2 fruit fly cellular contexts compared by ENCODE assay signal in genomic region chr3R:29214262-29214661, dm6.
TF ChIP-seq lines count a peak whose summit lies in the region.

No protein-coding gene starts in this region.

TF ChIP-seq in whole organism, embryonic, 481 proteins besides CTCF, POLR2A, EP300 and RAD21 (continued from another document and continues in another):
- TF ChIP-seq CG1832 (GFP tag; optimal IDR thresholded peaks at IDR 0.05; lab: Kevin White, UChicago) (no peak), dati (GFP tag; IDR thresholded peaks at IDR 0.05; lab: Robert Waterston, UW) (peak; percentile 98), sob (GFP tag; IDR thresholded peaks at IDR 0.05; lab: Robert Waterston, UW) (peak; percentile 99), crp (GFP tag; optimal IDR thresholded peaks at IDR 0.05; lab: Kevin White, UChicago) (peak; percentile 24 to 76), pfk (GFP tag; optimal IDR thresholded peaks at IDR 0.05; lab: Kevin White, UChicago) (peak; percentile 79), pho (GFP tag; optimal IDR thresholded peaks at IDR 0.05; lab: Kevin White, UChicago) (peak; percentile 99), CG3838 (GFP tag; optimal IDR thresholded peaks at IDR 0.05; lab: Kevin White, UChicago) (peak; percentile 98), Bdp1 (GFP tag; optimal IDR thresholded peaks at IDR 0.05; lab: Kevin White, UChicago) (peak; percentile 95), CG9215 (GFP tag; IDR thresholded peaks at IDR 0.05; lab: Robert Waterston, UW) (peak; percentile 96), CG12769 (tag; optimal IDR thresholded peaks at IDR 0.05; lab: Kevin White, UChicago) (peak; percentile 98), D19B (GFP tag; optimal IDR thresholded peaks at IDR 0.05; lab: Kevin White, UChicago) (peak; percentile 96), repo (GFP tag; optimal IDR thresholded peaks at IDR 0.05; lab: Kevin White, UChicago) (peak; percentile 99), MTF-1 (GFP tag; optimal IDR thresholded peaks at IDR 0.05; lab: Kevin White, UChicago; ENCODE audit: borderline replicate concordance) (peak; percentile 98), ERR (GFP tag; optimal IDR thresholded peaks at IDR 0.05; lab: Kevin White, UChicago) (peak; percentile 98), CG9609 (GFP tag; optimal IDR thresholded peaks at IDR 0.05; lab: Kevin White, UChicago) (peak; percentile 99), Blimp-1 (GFP tag; optimal IDR thresholded peaks at IDR 0.05; lab: Kevin White, UChicago) (peak; percentile 98), pan (optimal IDR thresholded peaks at IDR 0.05; lab: Kevin White, UChicago) (no peak), pan (GFP tag; optimal IDR thresholded peaks at IDR 0.05 in 1 of 2, IDR thresholded peaks at IDR 0.05 in 1 of 2) (peak in 1 of 2 experiments; percentile 99), hth (optimal IDR thresholded peaks at IDR 0.05; lab: Kevin White, UChicago) (no peak), Poxn (GFP tag; IDR thresholded peaks at IDR 0.05; lab: Robert Waterston, UW) (peak; percentile 96), Ssrp (tag; optimal IDR thresholded peaks at IDR 0.05; lab: Kevin White, UChicago) (peak; percentile 98), sug (tag; optimal IDR thresholded peaks at IDR 0.05; lab: Kevin White, UChicago) (peak; percentile 98), GATAe (GFP tag; conservative IDR thresholded peaks at IDR 0.05; lab: Robert Waterston, UW) (peak; percentile 97), CG10274 (GFP tag; optimal IDR thresholded peaks at IDR 0.05; lab: Kevin White, UChicago) (peak; percentile 96), tx (GFP tag; optimal IDR thresholded peaks at IDR 0.05; lab: Kevin White, UChicago) (peak; percentile 98), CG17361 (GFP tag; IDR thresholded peaks at IDR 0.05; lab: Robert Waterston, UW) (peak; percentile 98), odd (GFP tag; optimal IDR thresholded peaks at IDR 0.05; lab: Kevin White, UChicago) (peak; percentile 99), scrt (GFP tag; optimal IDR thresholded peaks at IDR 0.05; lab: Kevin White, UChicago) (peak; percentile 98), CG17912 (GFP tag; optimal IDR thresholded peaks at IDR 0.05; lab: Kevin White, UChicago) (peak; percentile 99), CG13424 (tag; optimal IDR thresholded peaks at IDR 0.05; lab: Kevin White, UChicago) (peak; percentile 99), Awh (GFP tag; IDR thresholded peaks at IDR 0.05; lab: Robert Waterston, UW) (peak; percentile 99), ash1 (GFP tag; optimal IDR thresholded peaks at IDR 0.05; lab: Kevin White, UChicago) (peak; percentile 92), Tbp (GFP tag; optimal IDR thresholded peaks at IDR 0.05; lab: Kevin White, UChicago) (peak; percentile 98), Fer1 (GFP tag; optimal IDR thresholded peaks at IDR 0.05; lab: Kevin White, UChicago) (peak; percentile 99), CG6765 (GFP tag; optimal IDR thresholded peaks at IDR 0.05; lab: Kevin White, UChicago) (peak; percentile 99), CG18011 (GFP tag; optimal IDR thresholded peaks at IDR 0.05; lab: Kevin White, UChicago) (peak; percentile 93), Doc3 (GFP tag; IDR thresholded peaks at IDR 0.05; lab: Robert Waterston, UW; ENCODE audit: partially characterized antibody) (no peak), CG2712 (tag; optimal IDR thresholded peaks at IDR 0.05; lab: Kevin White, UChicago) (peak; percentile 100), croc (GFP tag; conservative IDR thresholded peaks at IDR 0.05; lab: Robert Waterston, UW) (peak; percentile 99), ase (GFP tag; IDR thresholded peaks at IDR 0.05; lab: Robert Waterston, UW) (peak; percentile 99), CG16779 (GFP tag; IDR thresholded peaks at IDR 0.05; lab: Robert Waterston, UW) (peak; percentile 99), gcm (GFP tag; optimal IDR thresholded peaks at IDR 0.05; lab: Kevin White, UChicago) (peak; percentile 99), CG13123 (GFP tag; optimal IDR thresholded peaks at IDR 0.05; lab: Kevin White, UChicago) (peak; percentile 99), nau (GFP tag; optimal IDR thresholded peaks at IDR 0.05; lab: Kevin White, UChicago) (peak; percentile 99), Dip3 (GFP tag; optimal IDR thresholded peaks at IDR 0.05; lab: Kevin White, UChicago) (peak; percentile 99), slbo (GFP tag; IDR thresholded peaks at IDR 0.05; lab: Robert Waterston, UW) (peak; percentile 99), CG7987 (GFP tag; optimal IDR thresholded peaks at IDR 0.05; lab: Kevin White, UChicago) (peak; percentile 99), CG4820 (GFP tag; optimal IDR thresholded peaks at IDR 0.05; lab: Kevin White, UChicago) (peak; percentile 99), CG13296 (GFP tag; optimal IDR thresholded peaks at IDR 0.05; lab: Kevin White, UChicago) (peak; percentile 99), Ravus (GFP tag; IDR thresholded peaks at IDR 0.05; lab: Robert Waterston, UW) (peak; percentile 98), stwl (tag; optimal IDR thresholded peaks at IDR 0.05; lab: Kevin White, UChicago) (peak; percentile 97), seq (GFP tag; IDR thresholded peaks at IDR 0.05; lab: Robert Waterston, UW) (peak; percentile 99), Spps (tag; optimal IDR thresholded peaks at IDR 0.05; lab: Kevin White, UChicago) (peak; percentile 99), CG7556 (GFP tag; optimal IDR thresholded peaks at IDR 0.05; lab: Kevin White, UChicago) (peak; percentile 99), Fer2 (tag; optimal IDR thresholded peaks at IDR 0.05; lab: Kevin White, UChicago) (peak; percentile 97), CG1602 (GFP tag; optimal IDR thresholded peaks at IDR 0.05; lab: Kevin White, UChicago) (peak; percentile 99), bab2 (GFP tag; optimal IDR thresholded peaks at IDR 0.05; lab: Kevin White, UChicago) (peak; percentile 99), z (GFP tag; IDR thresholded peaks at IDR 0.05; lab: Robert Waterston, UW) (peak; percentile 87), CG8089 (GFP tag; optimal IDR thresholded peaks at IDR 0.05; lab: Kevin White, UChicago) (peak; percentile 99), NK7.1 (GFP tag; optimal IDR thresholded peaks at IDR 0.05; lab: Kevin White, UChicago) (peak; percentile 99), Kr (GFP tag; optimal IDR thresholded peaks at IDR 0.05; lab: Kevin White, UChicago) (peak; percentile 97), gem (tag; optimal IDR thresholded peaks at IDR 0.05; lab: Kevin White, UChicago) (peak; percentile 99), CG1529 (GFP tag; optimal IDR thresholded peaks at IDR 0.05; lab: Kevin White, UChicago) (peak; percentile 99), CG32772 (GFP tag; IDR thresholded peaks at IDR 0.05; lab: Robert Waterston, UW) (peak; percentile 99), Abd-B (GFP tag; optimal IDR thresholded peaks at IDR 0.05; lab: Kevin White, UChicago) (peak; percentile 98), CG12236 (GFP tag; optimal IDR thresholded peaks at IDR 0.05; lab: Kevin White, UChicago) (peak; percentile 99)

TF ChIP-seq in whole organism, prepupa, 60 proteins besides CTCF, POLR2A, EP300 and RAD21 (continued from another document):
- peak; percentile 100 for TF ChIP-seq CG6276 (GFP tag; optimal IDR thresholded peaks at IDR 0.05; lab: Kevin White, UChicago)
- peak; percentile 100 for TF ChIP-seq CG6854 (GFP tag; optimal IDR thresholded peaks at IDR 0.05; lab: Kevin White, UChicago)
- TF ChIP-seq fd85E (GFP tag; optimal IDR thresholded peaks at IDR 0.05; lab: Kevin White, UChicago): peak; percentile 98
- peak; percentile 99 for TF ChIP-seq dac (GFP tag; optimal IDR thresholded peaks at IDR 0.05; lab: Kevin White, UChicago)
- TF ChIP-seq cyc (GFP tag; optimal IDR thresholded peaks at IDR 0.05; lab: Kevin White, UChicago): peak; percentile 100
- peak; percentile 99 for TF ChIP-seq Hr39 (GFP tag; optimal IDR thresholded peaks at IDR 0.05; lab: Kevin White, UChicago)
- peak; percentile 100 for TF ChIP-seq CG1621 (tag; optimal IDR thresholded peaks at IDR 0.05; lab: Kevin White, UChicago)
- TF ChIP-seq OdsH (GFP tag; optimal IDR thresholded peaks at IDR 0.05; lab: Kevin White, UChicago): peak; percentile 100
- TF ChIP-seq CG16779 (tag; optimal IDR thresholded peaks at IDR 0.05; lab: Kevin White, UChicago): peak; percentile 99
- TF ChIP-seq Hr38 (GFP tag; optimal IDR thresholded peaks at IDR 0.05; lab: Kevin White, UChicago): peak; percentile 94
TF ChIP-seq in whole organism, prepupa: peak in this region for 60.
